Worm (Caenorhabditis elegans) whole organism, L4 larva: ENCODE results near the gene lsm-8.

Experiments
- F26F4.8 ChIP-seq: fragments of 200-800 bp; sonication (Bioruptor generic); conservative IDR thresholded peaks from 2 replicates; pipeline ENCODE4 v1.3.6; 2022; ENCODE audit warnings: missing genetic modification characterization, missing compliant biosample characterization
- F49E8.2 ChIP-seq: sonication (generic microtip); optimal IDR thresholded peaks from 2 replicates; lab custom pipeline; 2016; ENCODE audit warnings: missing compliant biosample characterization, mild to moderate bottlenecking, missing genetic modification characterization, borderline replicate concordance
- R02D3.7 ChIP-seq: fragments of 150-350 bp; sonication (generic microtip); optimal IDR thresholded peaks from 3 replicates; lab custom pipeline; 2014; ENCODE audit warnings: missing biosample characterization, missing genetic modification characterization
- aha-1 ChIP-seq: fragments of 150-350 bp; peaks from one replicate; lab custom pipeline; 2014; ENCODE audit warnings: missing biosample characterization, missing genetic modification characterization
- aly-2 ChIP-seq: sonication (generic microtip); optimal IDR thresholded peaks from 2 replicates; lab custom pipeline; 2018; ENCODE audit warnings: missing biosample characterization, missing genetic modification characterization
- ama-1 ChIP-seq: fragments of 150-350 bp; optimal IDR thresholded peaks from 2 replicates; lab custom pipeline; 2014; ENCODE audit warnings: inconsistent platforms, mixed read lengths
- arid-1 ChIP-seq: fragments of 200-800 bp; sonication (Bioruptor generic); conservative IDR thresholded peaks from 2 replicates; pipeline ENCODE4 v1.3.6; 2022; ENCODE audit warnings: missing genetic modification reagents, missing genetic modification characterization, missing compliant biosample characterization
- ceh-20 ChIP-seq: fragments of 200-800 bp; sonication (Bioruptor generic); IDR thresholded peaks from 2 replicates; pipeline ENCODE4 v1.3.6; 2022; ENCODE audit warnings: missing genetic modification reagents, missing genetic modification characterization, missing compliant biosample characterization
- ceh-44 ChIP-seq: fragments of 200-800 bp; sonication (Bioruptor generic); IDR thresholded peaks from 2 replicates; pipeline ENCODE4 v1.3.6; 2022; ENCODE audit warnings: missing genetic modification reagents, missing genetic modification characterization, missing compliant biosample characterization
- ces-1 ChIP-seq: fragments of 150-350 bp; sonication (generic microtip); optimal IDR thresholded peaks from 4 replicates; lab custom pipeline; 2014; ENCODE audit warnings: missing biosample characterization, missing genetic modification reagents, missing genetic modification characterization
- cey-2 ChIP-seq: sonication (generic microtip); optimal IDR thresholded peaks from 3 replicates; lab custom pipeline; 2017; ENCODE audit warnings: missing genetic modification characterization, mild to moderate bottlenecking, missing compliant biosample characterization, antibody characterized with exemption, borderline replicate concordance; ENCODE audit not compliant: insufficient read depth
- daf-16 ChIP-seq, 3 experiments: sonication (generic microtip); optimal IDR thresholded peaks; 2 replicates each; lab custom pipeline; 2016 to 2017; ENCODE audit warnings: missing genetic modification characterization in 3 of 3, missing genetic modification reagents in 3 of 3, mild to moderate bottlenecking in 2 of 3, missing compliant biosample characterization in 2 of 3, missing biosample characterization in 1 of 3, moderate library complexity in 1 of 3
- dmd-6 ChIP-seq: fragments of 200-800 bp; sonication (Bioruptor generic); IDR thresholded peaks from 2 replicates; pipeline ENCODE4 v1.3.6; 2022; ENCODE audit warnings: missing genetic modification reagents, missing genetic modification characterization, missing compliant biosample characterization
- dmd-8 ChIP-seq: fragments of 200-800 bp; sonication (Bioruptor generic); IDR thresholded peaks from 2 replicates; pipeline ENCODE4 v1.3.6; 2022; ENCODE audit warnings: missing genetic modification characterization, missing compliant biosample characterization
- dpl-1 ChIP-seq: fragments of 150-350 bp; optimal IDR thresholded peaks from 2 replicates; lab custom pipeline; 2014; ENCODE audit warnings: missing biosample characterization, missing genetic modification reagents, missing genetic modification characterization
- fkh-10 ChIP-seq: fragments of 150-350 bp; optimal IDR thresholded peaks from 2 replicates; lab custom pipeline; 2014; ENCODE audit warnings: missing biosample characterization, missing genetic modification reagents, missing genetic modification characterization
- hlh-11 ChIP-seq: fragments of 200-800 bp; sonication (Bioruptor generic); optimal IDR thresholded peaks from 2 replicates; lab custom pipeline; 2018; ENCODE audit warnings: mild to moderate bottlenecking, missing genetic modification characterization, missing compliant biosample characterization
- hmg-1.1 ChIP-seq: fragments of 200-800 bp; sonication (Bioruptor generic); IDR thresholded peaks from 2 replicates; pipeline ENCODE4 v1.3.6; 2022; ENCODE audit warnings: missing genetic modification reagents, missing genetic modification characterization, missing compliant biosample characterization
- lin-1 ChIP-seq: fragments of 200-800 bp; sonication (Bioruptor generic); IDR thresholded peaks from 2 replicates; pipeline ENCODE4 v1.3.6; 2022; ENCODE audit warnings: missing genetic modification reagents, missing genetic modification characterization, missing compliant biosample characterization
- lin-29 ChIP-seq: fragments of 200-800 bp; sonication (Bioruptor generic); IDR thresholded peaks from 2 replicates; pipeline ENCODE4 v1.3.6; 2022; ENCODE audit warnings: missing genetic modification reagents, missing genetic modification characterization, missing compliant biosample characterization
- lin-38 ChIP-seq: fragments of 200-800 bp; sonication (Bioruptor generic); IDR thresholded peaks from 2 replicates; pipeline ENCODE4 v1.3.6; 2022; ENCODE audit warnings: missing genetic modification reagents, missing genetic modification characterization, missing compliant biosample characterization
- lin-39 ChIP-seq: fragments of 150-350 bp; optimal IDR thresholded peaks from 2 replicates; lab custom pipeline; 2014; ENCODE audit warnings: missing biosample characterization, missing genetic modification reagents, missing genetic modification characterization
- mdl-1 ChIP-seq, 2 experiments: fragments of 150-350 bp in 1 of 2; sonication (generic microtip) in 1 of 2; optimal IDR thresholded peaks; 2 replicates each; lab custom pipeline; 2014 to 2017; ENCODE audit warnings: missing biosample characterization in 2 of 2, missing genetic modification characterization in 2 of 2
- mep-1 ChIP-seq: fragments of 150-350 bp; sonication (generic microtip); optimal IDR thresholded peaks from 3 replicates; lab custom pipeline; 2014; ENCODE audit warnings: missing biosample characterization, missing genetic modification characterization
- mes-2 ChIP-seq: sonication (generic microtip); optimal IDR thresholded peaks from 2 replicates; lab custom pipeline; 2016; ENCODE audit warnings: missing genotype, mild to moderate bottlenecking, missing genetic modification characterization, missing compliant biosample characterization; ENCODE audit not compliant: poor library complexity, severe bottlenecking
- mxl-3 ChIP-seq: fragments of 200-800 bp; sonication (Bioruptor generic); optimal IDR thresholded peaks from 2 replicates; lab custom pipeline; 2018; ENCODE audit warnings: mild to moderate bottlenecking, missing genetic modification characterization, missing compliant biosample characterization
- nhr-102 ChIP-seq: sonication (generic microtip); optimal IDR thresholded peaks from 2 replicates; lab custom pipeline; 2016; ENCODE audit warnings: mild to moderate bottlenecking, missing genetic modification characterization, moderate library complexity, missing compliant biosample characterization
- nhr-28 ChIP-seq: fragments of 150-350 bp; optimal IDR thresholded peaks from 2 replicates; lab custom pipeline; 2014; ENCODE audit warnings: missing biosample characterization, missing genetic modification characterization
- nhr-6 ChIP-seq: fragments of 150-350 bp; optimal IDR thresholded peaks from 2 replicates; lab custom pipeline; 2014; ENCODE audit warnings: missing biosample characterization, missing genetic modification characterization
- nhr-76 ChIP-seq: fragments of 150-350 bp; optimal IDR thresholded peaks from 2 replicates; lab custom pipeline; 2014; ENCODE audit warnings: missing biosample characterization, missing genetic modification characterization
- nhr-77 ChIP-seq: fragments of 150-350 bp; optimal IDR thresholded peaks from 2 replicates; lab custom pipeline; 2014; ENCODE audit warnings: missing biosample characterization, missing genetic modification characterization
- rbr-2 ChIP-seq: sonication (generic microtip); optimal IDR thresholded peaks from 2 replicates; lab custom pipeline; 2016; ENCODE audit warnings: missing genotype, missing genetic modification characterization, missing compliant biosample characterization
- sdz-12 ChIP-seq: fragments of 200-800 bp; sonication (Bioruptor generic); optimal IDR thresholded peaks from 2 replicates; lab custom pipeline; 2018; ENCODE audit warnings: mild to moderate bottlenecking, missing genetic modification characterization, missing compliant biosample characterization
- set-16 ChIP-seq: fragments of 200-800 bp; sonication (Bioruptor generic); IDR thresholded peaks from 2 replicates; pipeline ENCODE4 v1.3.6; 2022; ENCODE audit warnings: missing genetic modification reagents, missing genetic modification characterization, missing compliant biosample characterization
- snpc-1.2 ChIP-seq: fragments of 200-800 bp; sonication (Bioruptor generic); IDR thresholded peaks from 2 replicates; pipeline ENCODE4 v1.3.6; 2022; ENCODE audit warnings: missing genetic modification reagents, missing genetic modification characterization, missing compliant biosample characterization
- spr-1 ChIP-seq: sonication (generic microtip); optimal IDR thresholded peaks from 2 replicates; lab custom pipeline; 2016; ENCODE audit warnings: mild to moderate bottlenecking, missing genetic modification characterization, missing compliant biosample characterization
- unc-130 ChIP-seq: sonication (generic microtip); optimal IDR thresholded peaks from 2 replicates; lab custom pipeline; 2016; ENCODE audit warnings: missing genetic modification reagents, missing genetic modification characterization, missing compliant biosample characterization
- zfp-2 ChIP-seq: sonication (generic microtip); optimal IDR thresholded peaks from 2 replicates; lab custom pipeline; 2016; ENCODE audit warnings: mild to moderate bottlenecking, missing genetic modification characterization, missing compliant biosample characterization
- zfp-3 ChIP-seq: fragments of 200-800 bp; sonication (Bioruptor generic); conservative IDR thresholded peaks from 2 replicates; pipeline ENCODE4 v1.3.6; 2022; ENCODE audit warnings: missing genetic modification reagents, missing genetic modification characterization, missing compliant biosample characterization

lsm-8 gene

ce11 chrIV:6376473-6377115 lies 50.3 kb downstream of the lsm-8 start, which contains the start of the genes hrpf-2 and bli-6 (continued):
- TF ChIP-seq nhr-76 (tag; lab: Kevin White, UChicago) (no peak), mep-1 (tag; lab: Kevin White, UChicago) (peak; percentile 62), hmg-1.1 (GFP tag; lab: Robert Waterston, UW) (peak; percentile 40; the same call in 1 of the 2 replicates), nhr-6 (tag; lab: Kevin White, UChicago) (peak; percentile 60), lin-38 (GFP tag; lab: Robert Waterston, UW) (peak; percentile 95), lin-1 (GFP tag; lab: Robert Waterston, UW) (no peak), F49E8.2 (tag; lab: Kevin White, UChicago) (no peak), rbr-2 (peak; percentile 70), unc-130 (GFP tag; lab: Kevin White, UChicago) (no peak), snpc-1.2 (peak; percentile 75), nhr-102 (tag; lab: Kevin White, UChicago) (peak; percentile 17), nhr-28 (tag; lab: Kevin White, UChicago) (peak; percentile 57), ces-1 (no peak), ceh-44 (GFP tag; lab: Robert Waterston, UW) (no peak), zfp-2 (peak; percentile 1), cey-2 (tag; lab: Kevin White, UChicago) (no peak), hlh-11 (tag; lab: Kevin White, UChicago) (peak; percentile 69), fkh-10 (GFP tag; lab: Kevin White, UChicago) (peak; percentile 54), lin-39 (no peak), mxl-3 (GFP tag; lab: Kevin White, UChicago) (no peak), R02D3.7 (tag; lab: Kevin White, UChicago) (no peak), mes-2 (peak; percentile 81), spr-1 (tag; lab: Kevin White, UChicago) (no peak), nhr-77 (tag; lab: Kevin White, UChicago) (peak; percentile 51), ama-1 (lab: Kevin White, UChicago) (no peak), dmd-6 (GFP tag; lab: Robert Waterston, UW) (no peak; the same call in 1 of the 2 replicates), dpl-1 (GFP tag; lab: Kevin White, UChicago) (peak; percentile 82), daf-16 (GFP tag; optimal IDR thresholded peaks at IDR 0.05; lab: Kevin White, UChicago) (no peak), daf-16 (tag; optimal IDR thresholded peaks at IDR 0.05; lab: Kevin White, UChicago) (peak; percentile 37)

ce11 chrIV:6377335-6378069 lies 51.2 kb downstream of the lsm-8 start:
- no peak for TF ChIP-seq mep-1 (tag; lab: Kevin White, UChicago)
- TF ChIP-seq ceh-20, result no peak
- no peak for TF ChIP-seq zfp-3 (GFP tag; lab: Robert Waterston, UW)
- peak; percentile 78 for TF ChIP-seq sdz-12 (GFP tag; lab: Kevin White, UChicago)
- 0 out of 2 replicates have a peak, but pooled peaks have one; percentile 31 for TF ChIP-seq hmg-1.1 (GFP tag; lab: Robert Waterston, UW)
- TF ChIP-seq aly-2, result no peak
- peak; percentile 94 for TF ChIP-seq set-16 (GFP tag; lab: Robert Waterston, UW)
- TF ChIP-seq dmd-8 (GFP tag; lab: Robert Waterston, UW), result 0 out of 2 replicates have a peak, but pooled peaks have one; percentile 22
- peak; percentile 9 for TF ChIP-seq spr-1 (tag; lab: Kevin White, UChicago)
- no peak for TF ChIP-seq mes-2
- TF ChIP-seq lin-29 (GFP tag; lab: Robert Waterston, UW), result peak; percentile 25; the same call in 1 of the 2 replicates
- TF ChIP-seq ceh-44 (GFP tag; lab: Robert Waterston, UW), result no peak
- TF ChIP-seq mdl-1 (tag; optimal IDR thresholded peaks at IDR 0.05; lab: Kevin White, UChicago), result no peak
- TF ChIP-seq unc-130 (GFP tag; lab: Kevin White, UChicago), result no peak
- TF ChIP-seq F26F4.8, result no peak
- peak; percentile 94 for TF ChIP-seq aha-1 (tag; lab: Kevin White, UChicago)
- no peak for TF ChIP-seq arid-1 (GFP tag; lab: Robert Waterston, UW)
